Worm (Caenorhabditis elegans): Measurements from ENCODE around the gene R13H4.5.

R13H4.5 gene

ce11 chrV:11887988-11888499 is 27.6 kb downstream of the R13H4.5 start, which contains the start of gene adh-1 (continued):
- TF ChIP-seq tra-1 (GFP tag; IDR thresholded peaks at IDR 0.05) (no peak), daf-19 (GFP tag; conservative IDR thresholded peaks at IDR 0.05) (no peak), ZK337.2 (GFP tag; IDR thresholded peaks at IDR 0.05) (no peak), cey-2 (tag; optimal IDR thresholded peaks at IDR 0.05; ENCODE audit: borderline replicate concordance, insufficient read depth) (peak; percentile 74), nhr-6 (tag; optimal IDR thresholded peaks at IDR 0.05) (no peak), duxl-1 (tag; optimal IDR thresholded peaks at IDR 0.05; ENCODE audit: poor library complexity) (no peak), gei-8 (GFP tag; optimal IDR thresholded peaks at IDR 0.05) (peak; percentile 93), unc-39 (tag; optimal IDR thresholded peaks at IDR 0.05) (no peak), unc-62 (GFP tag; optimal IDR thresholded peaks at IDR 0.05 in 1 of 2) (peak in 1 of 2 experiments; percentile 99), unc-62 (tag; optimal IDR thresholded peaks at IDR 0.05) (no peak), hlh-11 (tag; optimal IDR thresholded peaks at IDR 0.05) (peak; percentile 92), ctbp-1 (GFP tag; IDR thresholded peaks at IDR 0.05) (no peak), aha-1 (tag) (peak; percentile 97), lsy-2 (tag; optimal IDR thresholded peaks at IDR 0.05) (peak in 1 of 2 experiments; percentile 45), set-16 (GFP tag; IDR thresholded peaks at IDR 0.05) (no peak), daf-16 (GFP tag; optimal IDR thresholded peaks at IDR 0.05) (peak in 1 of 2 experiments; percentile 50), daf-16 (tag; optimal IDR thresholded peaks at IDR 0.05) (peak; percentile 72), ceh-82 (tag; optimal IDR thresholded peaks at IDR 0.05) (no peak), hif-1 (tag; optimal IDR thresholded peaks at IDR 0.05) (peak; percentile 49 to 78), saeg-2 (GFP tag; IDR thresholded peaks at IDR 0.05) (0 out of 2 replicates have a peak, but pooled peaks have one; percentile 28), nhr-102 (tag; optimal IDR thresholded peaks at IDR 0.05) (peak; percentile 38), T26A8.4 (GFP tag; IDR thresholded peaks at IDR 0.05) (no peak), fos-1 (tag; optimal IDR thresholded peaks at IDR 0.05) (no peak), rbr-2 (tag; optimal IDR thresholded peaks at IDR 0.05) (no peak), ceh-44 (GFP tag; IDR thresholded peaks at IDR 0.05) (no peak), ztf-11 (tag; optimal IDR thresholded peaks at IDR 0.05) (no peak), T20F7.1 (GFP tag; optimal IDR thresholded peaks at IDR 0.05) (no peak), nhr-111 (GFP tag; optimal IDR thresholded peaks at IDR 0.05) (no peak)

- TF ChIP-seq unc-62 (GFP tag; optimal IDR thresholded peaks at IDR 0.05 in 1 of 2) (peak in 1 of 2 experiments; percentile 60), unc-62 (tag; optimal IDR thresholded peaks at IDR 0.05) (no peak), ceh-82 (tag; optimal IDR thresholded peaks at IDR 0.05) (no peak), saeg-2 (GFP tag; IDR thresholded peaks at IDR 0.05) (no peak), madf-5 (GFP tag; IDR thresholded peaks at IDR 0.05) (no peak), Y48G9A.11 (GFP tag; IDR thresholded peaks at IDR 0.05) (no peak), Y5F2A.4 (GFP tag; optimal IDR thresholded peaks at IDR 0.05) (no peak), mes-2 (tag; optimal IDR thresholded peaks at IDR 0.05; ENCODE audit: poor library complexity, severe bottlenecking) (peak; percentile 36), egl-43 (GFP tag; IDR thresholded peaks at IDR 0.05) (no peak)
These were observed 28.2 kb downstream of the R13H4.5 start for ce11 chrV:11888656-11889055.

- TF ChIP-seq nhr-6 (tag; optimal IDR thresholded peaks at IDR 0.05) (no peak), zfp-3 (GFP tag; conservative IDR thresholded peaks at IDR 0.05) (peak; percentile 89; the same call in 1 of the 2 replicates), nhr-42 (GFP tag; IDR thresholded peaks at IDR 0.05) (no peak), nhr-28 (tag; optimal IDR thresholded peaks at IDR 0.05) (peak; percentile 38), ama-1 (optimal IDR thresholded peaks at IDR 0.05) (peak; percentile 72), jun-1 (tag; optimal IDR thresholded peaks at IDR 0.05) (no peak), nhr-77 (tag; optimal IDR thresholded peaks at IDR 0.05) (peak; percentile 64), arid-1 (GFP tag; conservative IDR thresholded peaks at IDR 0.05) (no peak), daf-16 (GFP tag; optimal IDR thresholded peaks at IDR 0.05) (peak in 1 of 2 experiments; percentile 65), daf-16 (tag; optimal IDR thresholded peaks at IDR 0.05) (peak; percentile 54), pha-4 (GFP tag; IDR thresholded peaks at IDR 0.05) (no peak), pha-4 (tag; optimal IDR thresholded peaks at IDR 0.05) (no peak), lin-13 (GFP tag; optimal IDR thresholded peaks at IDR 0.05) (no peak), zip-11 (GFP tag; IDR thresholded peaks at IDR 0.05) (no peak), T26A8.4 (GFP tag; IDR thresholded peaks at IDR 0.05) (0 out of 2 replicates have a peak, but pooled peaks have one; percentile 16), unc-130 (GFP tag; optimal IDR thresholded peaks at IDR 0.05) (no peak), mep-1 (tag; optimal IDR thresholded peaks at IDR 0.05) (peak; percentile 75), T20F7.1 (GFP tag; optimal IDR thresholded peaks at IDR 0.05) (no peak), mes-2 (tag; optimal IDR thresholded peaks at IDR 0.05; ENCODE audit: poor library complexity, severe bottlenecking) (peak; percentile 46), aha-1 (tag) (peak; percentile 46), fos-1 (tag; optimal IDR thresholded peaks at IDR 0.05) (peak; percentile 10), lsy-2 (tag; optimal IDR thresholded peaks at IDR 0.05) (peak; percentile 10 to 33)
These were observed 28.9 kb downstream of the R13H4.5 start for ce11 chrV:11889115-11889935.

Data from whole organism, L4 larva.